Worm (Caenorhabditis elegans) whole organism, mixed stage, embryonic: ENCODE measurements around the gene Y116A8C.30.

Source experiments
- bed-3 ChIP-seq: fragments of 200-800 bp; sonication (Bioruptor generic); optimal IDR thresholded peaks from 3 replicates; lab custom pipeline; 2018; ENCODE audit warnings: mild to moderate bottlenecking, missing genetic modification characterization, moderate library complexity, missing compliant biosample characterization
- blmp-1 ChIP-seq: fragments of 150-350 bp; optimal IDR thresholded peaks from 2 replicates; lab custom pipeline; 2014; ENCODE audit warnings: missing biosample characterization, missing genetic modification characterization
- ceh-39 ChIP-seq: fragments of 150-350 bp; optimal IDR thresholded peaks from 2 replicates; lab custom pipeline; 2014; ENCODE audit warnings: missing biosample characterization, missing genetic modification characterization
- ceh-43 ChIP-seq: fragments of 200-800 bp; sonication (Bioruptor generic); optimal IDR thresholded peaks from 2 replicates; lab custom pipeline; 2018; ENCODE audit warnings: mild to moderate bottlenecking, missing genetic modification characterization, moderate library complexity, missing compliant biosample characterization
- ceh-83 ChIP-seq: fragments of 200-800 bp; sonication (Bioruptor generic); optimal IDR thresholded peaks from 2 replicates; lab custom pipeline; 2018; ENCODE audit warnings: mild to moderate bottlenecking, missing genetic modification characterization, missing compliant biosample characterization
- elt-1 ChIP-seq: sonication (generic microtip); optimal IDR thresholded peaks from 2 replicates; lab custom pipeline; 2017; ENCODE audit warnings: missing genetic modification characterization, mild to moderate bottlenecking, missing compliant biosample characterization, antibody characterized with exemption, moderate library complexity, borderline replicate concordance; ENCODE audit not compliant: insufficient read depth
- elt-3 ChIP-seq: fragments of 150-350 bp; optimal IDR thresholded peaks from 2 replicates; lab custom pipeline; 2014; ENCODE audit warnings: missing biosample characterization, missing genetic modification characterization
- hlh-1 ChIP-seq: fragments of 150-350 bp; optimal IDR thresholded peaks from 2 replicates; lab custom pipeline; 2014; ENCODE audit warnings: missing biosample characterization, missing genetic modification reagents, missing genetic modification characterization
- lin-32 ChIP-seq: fragments of 200-800 bp; sonication (Bioruptor generic); optimal IDR thresholded peaks from 2 replicates; lab custom pipeline; 2018; ENCODE audit warnings: mild to moderate bottlenecking, missing genetic modification characterization, missing compliant biosample characterization
- lsy-2 ChIP-seq: fragments of 150-350 bp; optimal IDR thresholded peaks from 2 replicates; lab custom pipeline; 2014; ENCODE audit warnings: missing biosample characterization, missing genetic modification characterization
- mls-2 ChIP-seq: sonication (generic microtip); optimal IDR thresholded peaks from 2 replicates; lab custom pipeline; 2016; ENCODE audit warnings: mild to moderate bottlenecking, missing genetic modification characterization, moderate library complexity, missing compliant biosample characterization
- nhr-237 ChIP-seq: fragments of 150-350 bp; optimal IDR thresholded peaks from 2 replicates; lab custom pipeline; 2014; ENCODE audit warnings: missing biosample characterization, missing genetic modification characterization
- nhr-76 ChIP-seq: sonication (generic microtip); optimal IDR thresholded peaks from 2 replicates; lab custom pipeline; 2017; ENCODE audit warnings: missing biosample characterization, missing genetic modification characterization
- pha-4 ChIP-seq: fragments of 150-350 bp; optimal IDR thresholded peaks from 2 replicates; lab custom pipeline; 2018; ENCODE audit warnings: missing biosample characterization, missing genetic modification reagents, missing genetic modification characterization
- sem-2 ChIP-seq: fragments of 200-800 bp; sonication (Bioruptor generic); optimal IDR thresholded peaks from 2 replicates; lab custom pipeline; 2018; ENCODE audit warnings: mild to moderate bottlenecking, missing genetic modification characterization, missing compliant biosample characterization
- unc-120 ChIP-seq: sonication (generic microtip); optimal IDR thresholded peaks from 2 replicates; lab custom pipeline; 2017; ENCODE audit warnings: missing genetic modification characterization, missing compliant biosample characterization; ENCODE audit not compliant: poor library complexity, severe bottlenecking
- unc-62 ChIP-seq: fragments of 150-350 bp; optimal IDR thresholded peaks from 2 replicates; lab custom pipeline; 2014; ENCODE audit warnings: missing biosample characterization, missing genetic modification reagents, missing genetic modification characterization
- zip-8 ChIP-seq: fragments of 150-350 bp; optimal IDR thresholded peaks from 2 replicates; lab custom pipeline; 2014; ENCODE audit warnings: missing biosample characterization, missing genetic modification characterization

Y116A8C.30 gene

DNA sequence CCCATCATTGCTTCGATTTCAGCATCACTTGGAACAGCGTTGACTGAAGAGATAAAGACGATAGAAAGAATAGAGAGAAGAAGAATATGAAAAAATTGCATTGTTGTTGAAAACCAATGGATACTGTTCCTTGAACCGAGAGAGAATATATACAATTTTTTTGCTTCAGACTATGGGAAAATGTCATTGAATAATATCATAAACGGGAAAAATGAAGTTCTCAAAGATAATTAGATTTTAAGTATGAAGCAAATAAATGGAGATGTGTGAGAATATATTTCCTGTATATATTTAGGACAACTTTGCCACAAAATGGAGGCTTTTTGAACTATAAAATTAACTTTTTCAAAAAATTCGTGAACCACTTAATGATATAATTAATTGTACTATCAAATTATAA is 45.5 kb downstream of the Y116A8C.30 start, which contains the start of gene Y116A8C.44:
TSS of gene Y116A8C.44 (minus strand) at position 101 of the 400 bp plus-strand sequence.
- no peak for TF ChIP-seq ceh-83 (GFP tag; lab: Kevin White, UChicago)
- TF ChIP-seq pha-4 (tag; lab: Kevin White, UChicago) = no peak
- no peak for TF ChIP-seq elt-1 (tag; lab: Kevin White, UChicago)
- no peak for TF ChIP-seq hlh-1
- TF ChIP-seq nhr-76 (tag; lab: Kevin White, UChicago) = no peak
- no peak for TF ChIP-seq unc-62 (GFP tag; lab: Kevin White, UChicago)
- no peak for TF ChIP-seq unc-120 (tag; lab: Kevin White, UChicago)
- no peak for TF ChIP-seq blmp-1
- TF ChIP-seq sem-2 (GFP tag; lab: Kevin White, UChicago) = no peak
- no peak for TF ChIP-seq zip-8 (tag; lab: Kevin White, UChicago)
- no peak for TF ChIP-seq lin-32 (GFP tag; lab: Kevin White, UChicago)
- TF ChIP-seq elt-3 (tag; lab: Kevin White, UChicago) = no peak
- TF ChIP-seq bed-3 (GFP tag; lab: Kevin White, UChicago) = no peak
- TF ChIP-seq lsy-2 (tag; lab: Kevin White, UChicago) = no peak
- TF ChIP-seq ceh-43 = no peak
- TF ChIP-seq, all 35 proteins: peak for 0

DNA sequence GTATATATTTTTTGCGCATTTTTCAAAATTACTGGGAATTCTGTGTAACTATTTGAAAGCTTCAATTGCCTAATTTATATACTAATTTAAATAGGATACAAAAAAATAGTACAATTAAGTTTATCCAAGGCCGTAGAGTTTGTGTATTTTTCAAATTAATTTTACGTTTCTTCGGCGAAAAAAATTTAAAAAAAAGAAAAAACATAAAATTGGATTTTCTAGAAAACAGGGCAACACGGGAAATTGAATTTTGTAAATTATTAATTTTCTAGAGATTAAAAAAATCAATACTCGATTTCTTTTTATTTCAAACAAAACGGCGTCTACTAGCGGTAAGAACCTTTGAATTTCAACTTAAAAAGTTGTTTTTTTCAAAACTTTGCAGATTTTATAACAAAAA is 50.3 kb downstream of the Y116A8C.30 start, which contains the start of gene Y116A8C.23:
TSS of gene Y116A8C.23 (plus strand) at position 301 of the 400 bp plus-strand sequence.
- no peak for TF ChIP-seq nhr-237 (tag; lab: Kevin White, UChicago)
- TF ChIP-seq hlh-1 = no peak
- no peak for TF ChIP-seq unc-120 (tag; lab: Kevin White, UChicago)
- no peak for TF ChIP-seq ceh-39 (tag; lab: Kevin White, UChicago)
- TF ChIP-seq ceh-83 (GFP tag; lab: Kevin White, UChicago) = no peak
- TF ChIP-seq mls-2 (tag; lab: Kevin White, UChicago) = no peak
- no peak for TF ChIP-seq sem-2 (GFP tag; lab: Kevin White, UChicago)
